Worm (Caenorhabditis elegans) whole organism, L4 larva: ENCODE data around the gene Y54G2A.40.

Experiments
- F26F4.8 ChIP-seq: fragments of 200-800 bp; sonication (Bioruptor generic); conservative IDR thresholded peaks from 2 replicates; pipeline ENCODE4 v1.3.6; 2022; ENCODE audit warnings: missing genetic modification characterization, missing compliant biosample characterization
- R02D3.7 ChIP-seq: fragments of 150-350 bp; sonication (generic microtip); optimal IDR thresholded peaks from 3 replicates; lab custom pipeline; 2014; ENCODE audit warnings: missing biosample characterization, missing genetic modification characterization
- aha-1 ChIP-seq: fragments of 150-350 bp; peaks from one replicate; lab custom pipeline; 2014; ENCODE audit warnings: missing biosample characterization, missing genetic modification characterization
- nhr-41 ChIP-seq: fragments of 200-800 bp; sonication (Bioruptor generic); IDR thresholded peaks from 2 replicates; pipeline ENCODE4 v1.3.6; 2022; ENCODE audit warnings: missing genetic modification reagents, missing genetic modification characterization, missing compliant biosample characterization
- skn-1 ChIP-seq: fragments of 150-350 bp; optimal IDR thresholded peaks from 2 replicates; lab custom pipeline; 2014; ENCODE audit warnings: missing biosample characterization, missing genetic modification characterization
- unc-130 ChIP-seq: sonication (generic microtip); optimal IDR thresholded peaks from 2 replicates; lab custom pipeline; 2016; ENCODE audit warnings: missing genetic modification reagents, missing genetic modification characterization, missing compliant biosample characterization

ce11 chrIV:2799890-2800289 is 46.4 kb upstream of the Y54G2A.40 start:
- no peak for TF ChIP-seq R02D3.7 (tag; lab: Kevin White, UChicago)
- no peak for TF ChIP-seq unc-130
- TF ChIP-seq F26F4.8 = no peak
- no peak for TF ChIP-seq skn-1
- TF ChIP-seq nhr-41 (GFP tag; lab: Robert Waterston, UW) = no peak
- TF ChIP-seq aha-1 = peak; percentile 49
